Worm (Caenorhabditis elegans) whole organism, late embryonic: ENCODE results near the gene acdh-11.

Experiments used
- T23F11.4 ChIP-seq: fragments of 200-800 bp; sonication (Bioruptor generic); optimal IDR thresholded peaks from 2 replicates; lab custom pipeline; 2018; ENCODE audit warnings: mild to moderate bottlenecking, missing genetic modification characterization, missing compliant biosample characterization
- ama-1 ChIP-seq: fragments of 150-350 bp; optimal IDR thresholded peaks from 2 replicates; lab custom pipeline; 2014
- ceh-22 ChIP-seq: sonication (generic microtip); optimal IDR thresholded peaks from 2 replicates; lab custom pipeline; 2017; ENCODE audit warnings: missing biosample characterization, missing genetic modification characterization
- fax-1 ChIP-seq: sonication (generic microtip); optimal IDR thresholded peaks from 2 replicates; lab custom pipeline; 2016; ENCODE audit warnings: missing genotype, missing genetic modification characterization, missing compliant biosample characterization
- lin-11 ChIP-seq: fragments of 200-800 bp; sonication (Bioruptor generic); optimal IDR thresholded peaks from 2 replicates; lab custom pipeline; 2018; ENCODE audit warnings: mild to moderate bottlenecking, missing genetic modification characterization, missing compliant biosample characterization
- nfya-1 ChIP-seq: sonication (generic microtip); optimal IDR thresholded peaks from 2 replicates; lab custom pipeline; 2017; ENCODE audit warnings: missing genetic modification characterization, mild to moderate bottlenecking, missing compliant biosample characterization, antibody characterized with exemption, moderate library complexity
- pqm-1 ChIP-seq: sonication (generic microtip); optimal IDR thresholded peaks from 2 replicates; lab custom pipeline; 2016; ENCODE audit warnings: missing genetic modification characterization, missing compliant biosample characterization
- syd-9 ChIP-seq: sonication (generic microtip); optimal IDR thresholded peaks from 2 replicates; lab custom pipeline; 2016; ENCODE audit warnings: mild to moderate bottlenecking, missing genetic modification characterization, moderate library complexity, missing compliant biosample characterization
- ttx-3 ChIP-seq: sonication (generic microtip); optimal IDR thresholded peaks from 2 replicates; lab custom pipeline; 2016; ENCODE audit warnings: missing genetic modification reagents, missing genetic modification characterization, missing compliant biosample characterization
- unc-55 ChIP-seq: sonication (generic microtip); optimal IDR thresholded peaks from 2 replicates; lab custom pipeline; 2017; ENCODE audit warnings: missing biosample characterization, missing genetic modification reagents, missing genetic modification characterization

ce11 chrIII:10536087-10536723 is 29.9 kb upstream of the acdh-11 start:
- TF ChIP-seq nfya-1 (tag; lab: Kevin White, UChicago): no peak
- no peak for TF ChIP-seq ceh-22
- TF ChIP-seq fax-1 (tag; lab: Kevin White, UChicago): no peak
- no peak for TF ChIP-seq T23F11.4
- TF ChIP-seq unc-55 (GFP tag; lab: Kevin White, UChicago): no peak
- TF ChIP-seq pqm-1 (tag; lab: Kevin White, UChicago): no peak
- no peak for TF ChIP-seq syd-9 (tag; lab: Kevin White, UChicago)
- no peak for TF ChIP-seq ttx-3
- TF ChIP-seq ama-1: no peak
- TF ChIP-seq lin-11 (tag; lab: Kevin White, UChicago): no peak
